Worm (Caenorhabditis elegans): ENCODE measurements around the gene ari-2.

ari-2 gene

ce11 chrIV:5537813-5538538, 13.0 kb upstream of the ari-2 start, which contains the start of the genes fem-1 and drp-1 (continued):
- TF ChIP-seq set-16 (GFP tag; IDR thresholded peaks at IDR 0.05) (no peak), egl-27 (tag; optimal IDR thresholded peaks at IDR 0.05) (no peak), mdt-29 (GFP tag; IDR thresholded peaks at IDR 0.05) (no peak), php-3 (GFP tag; IDR thresholded peaks at IDR 0.05) (no peak), zfp-2 (tag; optimal IDR thresholded peaks at IDR 0.05) (no peak), mep-1 (tag; optimal IDR thresholded peaks at IDR 0.05) (no peak), unc-130 (GFP tag; optimal IDR thresholded peaks at IDR 0.05) (no peak), ctbp-1 (GFP tag; IDR thresholded peaks at IDR 0.05) (0 out of 2 replicates have a peak, but pooled peaks have one; percentile 31), nhr-102 (tag; optimal IDR thresholded peaks at IDR 0.05) (no peak), skn-1 (tag; optimal IDR thresholded peaks at IDR 0.05) (no peak), R02D3.7 (tag; optimal IDR thresholded peaks at IDR 0.05) (no peak), unc-62 (GFP tag; optimal IDR thresholded peaks at IDR 0.05 in 1 of 2) (peak in 1 of 2 experiments; percentile 31), unc-62 (tag; optimal IDR thresholded peaks at IDR 0.05) (no peak), nhr-76 (tag; optimal IDR thresholded peaks at IDR 0.05) (no peak), daf-12 (tag; optimal IDR thresholded peaks at IDR 0.05) (no peak), pqm-1 (tag; optimal IDR thresholded peaks at IDR 0.05) (no peak), snpc-1.2 (GFP tag; IDR thresholded peaks at IDR 0.05) (0 out of 2 replicates have a peak, but pooled peaks have one; percentile 9), nhr-48 (tag; optimal IDR thresholded peaks at IDR 0.05) (no peak), ceh-62 (tag; optimal IDR thresholded peaks at IDR 0.05) (no peak), hif-1 (tag; optimal IDR thresholded peaks at IDR 0.05) (peak in 1 of 2 experiments; percentile 4), lin-38 (GFP tag; IDR thresholded peaks at IDR 0.05) (0 out of 2 replicates have a peak, but pooled peaks have one; percentile 35), spr-1 (tag; optimal IDR thresholded peaks at IDR 0.05) (no peak), sdz-12 (GFP tag; optimal IDR thresholded peaks at IDR 0.05) (no peak), ceh-32 (tag; optimal IDR thresholded peaks at IDR 0.05; ENCODE audit: poor library complexity) (no peak), pha-4 (GFP tag; IDR thresholded peaks at IDR 0.05) (no peak), pha-4 (tag; optimal IDR thresholded peaks at IDR 0.05) (no peak), mxl-3 (GFP tag; optimal IDR thresholded peaks at IDR 0.05) (no peak), lsy-2 (tag; optimal IDR thresholded peaks at IDR 0.05) (peak in 1 of 2 experiments; percentile 0)

ce11 chrIV:5541285-5541684, 9.6 kb upstream of the ari-2 start, which contains the start of gene tebp-2:
Gene tebp-2 (plus strand): TSS chrIV:5541627.
- TF ChIP-seq aha-1 (tag) (peak; percentile 5), unc-130 (GFP tag; optimal IDR thresholded peaks at IDR 0.05) (peak; percentile 56), lin-38 (GFP tag; IDR thresholded peaks at IDR 0.05) (peak; percentile 66), Y48G9A.11 (GFP tag; IDR thresholded peaks at IDR 0.05) (peak; percentile 78), fkh-10 (GFP tag; optimal IDR thresholded peaks at IDR 0.05) (no peak), snpc-1.2 (GFP tag; IDR thresholded peaks at IDR 0.05) (peak; percentile 96), mep-1 (tag; optimal IDR thresholded peaks at IDR 0.05) (peak; percentile 39), daf-16 (GFP tag; optimal IDR thresholded peaks at IDR 0.05) (no peak), daf-16 (tag; optimal IDR thresholded peaks at IDR 0.05) (peak; percentile 7), Y105C5A.15 (GFP tag; IDR thresholded peaks at IDR 0.05) (no peak), cey-2 (tag; optimal IDR thresholded peaks at IDR 0.05; ENCODE audit: borderline replicate concordance, insufficient read depth) (no peak), mes-2 (tag; optimal IDR thresholded peaks at IDR 0.05; ENCODE audit: poor library complexity, severe bottlenecking) (peak; percentile 51), unc-39 (tag; optimal IDR thresholded peaks at IDR 0.05) (no peak), php-3 (GFP tag; IDR thresholded peaks at IDR 0.05) (0 out of 2 replicates have a peak, but pooled peaks have one; percentile 8), F49E8.2 (tag; optimal IDR thresholded peaks at IDR 0.05; ENCODE audit: borderline replicate concordance) (peak; percentile 90)

Measured in whole organism, L4 larva.